Worm (Caenorhabditis elegans): ENCODE data around the gene srh-19.

Gene srh-19

ce11 chrX:1384538-1384937 lies 28.4 kb upstream of the srh-19 start, which contains the start of gene F56C3.8:
TSS of gene F56C3.8 (minus strand) at chrX:1384638.
- TF ChIP-seq elt-3 (tag; optimal IDR thresholded peaks at IDR 0.05) (no peak), unc-120 (tag; optimal IDR thresholded peaks at IDR 0.05; ENCODE audit: poor library complexity, severe bottlenecking) (no peak), ceh-39 (tag; optimal IDR thresholded peaks at IDR 0.05) (no peak), sem-2 (GFP tag; optimal IDR thresholded peaks at IDR 0.05) (no peak), flh-1 (GFP tag; optimal IDR thresholded peaks at IDR 0.05) (no peak), pha-4 (tag; optimal IDR thresholded peaks at IDR 0.05) (no peak), mep-1 (tag; optimal IDR thresholded peaks at IDR 0.05) (no peak), lin-13 (tag; optimal IDR thresholded peaks at IDR 0.05) (no peak), tbx-8 (GFP tag; optimal IDR thresholded peaks at IDR 0.05) (no peak), hlh-1 (tag; optimal IDR thresholded peaks at IDR 0.05) (no peak), ces-1 (GFP tag; optimal IDR thresholded peaks at IDR 0.05) (no peak), ham-2 (GFP tag; optimal IDR thresholded peaks at IDR 0.05) (no peak), lin-32 (GFP tag; optimal IDR thresholded peaks at IDR 0.05) (no peak), ztf-11 (tag; optimal IDR thresholded peaks at IDR 0.05) (no peak), zip-8 (tag; optimal IDR thresholded peaks at IDR 0.05) (no peak), sptf-1 (tag; optimal IDR thresholded peaks at IDR 0.05) (no peak), nhr-2 (tag; optimal IDR thresholded peaks at IDR 0.05) (no peak)

ce11 chrX:1386893-1387367 lies 26.0 kb upstream of the srh-19 start, which contains the start of gene F56C3.1:
TSS of gene F56C3.1 (plus strand) at chrX:1387317.
- TF ChIP-seq ham-2 (GFP tag; optimal IDR thresholded peaks at IDR 0.05) (no peak), mep-1 (tag; optimal IDR thresholded peaks at IDR 0.05) (no peak), ztf-11 (tag; optimal IDR thresholded peaks at IDR 0.05) (no peak), lin-32 (GFP tag; optimal IDR thresholded peaks at IDR 0.05) (no peak), snpc-4 (tag; optimal IDR thresholded peaks at IDR 0.05) (no peak)

- TF ChIP-seq unc-120 (tag; optimal IDR thresholded peaks at IDR 0.05; ENCODE audit: poor library complexity, severe bottlenecking): no peak
- no peak for TF ChIP-seq nhr-2 (tag; optimal IDR thresholded peaks at IDR 0.05)
- no peak for TF ChIP-seq zip-8 (tag; optimal IDR thresholded peaks at IDR 0.05)
- TF ChIP-seq ces-1 (GFP tag; optimal IDR thresholded peaks at IDR 0.05): peak; percentile 62
- TF ChIP-seq sptf-1 (tag; optimal IDR thresholded peaks at IDR 0.05): no peak
- TF ChIP-seq nhr-28 (tag; optimal IDR thresholded peaks at IDR 0.05): no peak
- TF ChIP-seq flh-1 (GFP tag; optimal IDR thresholded peaks at IDR 0.05): no peak
- TF ChIP-seq nhr-12 (tag; optimal IDR thresholded peaks at IDR 0.05): no peak
- no peak for TF ChIP-seq mls-2 (tag; optimal IDR thresholded peaks at IDR 0.05)
- no peak for TF ChIP-seq mep-1 (tag; optimal IDR thresholded peaks at IDR 0.05)
- TF ChIP-seq snpc-4 (tag; optimal IDR thresholded peaks at IDR 0.05): no peak
- peak; percentile 89 for TF ChIP-seq nhr-237 (tag; optimal IDR thresholded peaks at IDR 0.05)
- TF ChIP-seq sem-2 (GFP tag; optimal IDR thresholded peaks at IDR 0.05): no peak
- TF ChIP-seq ceh-43 (GFP tag; optimal IDR thresholded peaks at IDR 0.05): no peak
- TF ChIP-seq elt-3 (tag; optimal IDR thresholded peaks at IDR 0.05): peak; percentile 74
Observed at ce11 chrX:1389382-1389983, 23.5 kb upstream of the srh-19 start.

- TF ChIP-seq zip-8 (tag; optimal IDR thresholded peaks at IDR 0.05) (no peak), snpc-4 (tag; optimal IDR thresholded peaks at IDR 0.05) (no peak), hlh-1 (tag; optimal IDR thresholded peaks at IDR 0.05) (no peak), mab-5 (tag; optimal IDR thresholded peaks at IDR 0.05) (no peak)
Observed at ce11 chrX:1393891-1394290, 19.1 kb upstream of the srh-19 start, which contains the start of gene F56C3.9. TSS of gene F56C3.9 (minus strand) at chrX:1393991.

ce11 chrX:1394437-1394836 lies 18.5 kb upstream of the srh-19 start:
- TF ChIP-seq ceh-39 (tag; optimal IDR thresholded peaks at IDR 0.05): no peak
- no peak for TF ChIP-seq zip-8 (tag; optimal IDR thresholded peaks at IDR 0.05)
- no peak for TF ChIP-seq nhr-28 (tag; optimal IDR thresholded peaks at IDR 0.05)
- no peak for TF ChIP-seq cnd-1 (tag; optimal IDR thresholded peaks at IDR 0.05)
- no peak for TF ChIP-seq lin-13 (tag; optimal IDR thresholded peaks at IDR 0.05)
- no peak for TF ChIP-seq ztf-11 (tag; optimal IDR thresholded peaks at IDR 0.05)
- no peak for TF ChIP-seq lin-32 (GFP tag; optimal IDR thresholded peaks at IDR 0.05)
- no peak for TF ChIP-seq hlh-1 (tag; optimal IDR thresholded peaks at IDR 0.05)
- TF ChIP-seq pha-4 (tag; optimal IDR thresholded peaks at IDR 0.05): no peak
- TF ChIP-seq sem-2 (GFP tag; optimal IDR thresholded peaks at IDR 0.05): no peak
- no peak for TF ChIP-seq mep-1 (tag; optimal IDR thresholded peaks at IDR 0.05)
- no peak for TF ChIP-seq snpc-4 (tag; optimal IDR thresholded peaks at IDR 0.05)
- TF ChIP-seq elt-1 (tag; optimal IDR thresholded peaks at IDR 0.05; ENCODE audit: borderline replicate concordance, insufficient read depth): no peak

ce11 chrX:1395793-1396192 lies 17.2 kb upstream of the srh-19 start:
- TF ChIP-seq sem-2 (GFP tag; optimal IDR thresholded peaks at IDR 0.05) (no peak), blmp-1 (tag; optimal IDR thresholded peaks at IDR 0.05) (no peak)

Measured in whole organism, mixed stage, embryonic.